Fruit fly (Drosophila melanogaster) whole organism, embryonic: ENCODE results near the gene Cpr76Bb.

Experiments
- CG10543 ChIP-seq: fragments of 200-800 bp; sonication (Bioruptor generic); optimal IDR thresholded peaks from 3 replicates; lab custom pipeline; 2017; ENCODE audit warnings: missing biosample characterization, mild to moderate bottlenecking, missing genetic modification characterization, moderate library complexity
- CG11560 ChIP-seq: fragments of 200-800 bp; sonication (Bioruptor generic); IDR thresholded peaks from 3 replicates; pipeline ENCODE4 v1.3.6; 2022; ENCODE audit warnings: missing biosample characterization, missing genetic modification characterization
- CG11696 ChIP-seq: fragments of 200-800 bp; sonication (Bioruptor generic); IDR thresholded peaks from 2 replicates; pipeline ENCODE4 v1.3.6; 2022; ENCODE audit warnings: missing biosample characterization, missing genetic modification characterization
- CG12219 ChIP-seq: fragments of 200-800 bp; sonication (Bioruptor generic); optimal IDR thresholded peaks from 3 replicates; lab custom pipeline; 2018; ENCODE audit warnings: missing biosample characterization, mild to moderate bottlenecking, missing genetic modification characterization
- CG12391 ChIP-seq: fragments of 200-800 bp; sonication (Bioruptor generic); optimal IDR thresholded peaks from 3 replicates; lab custom pipeline; 2018; ENCODE audit warnings: missing biosample characterization, mild to moderate bottlenecking, missing genetic modification characterization, moderate library complexity
- CG15479 ChIP-seq: fragments of 200-800 bp; sonication (Bioruptor generic); optimal IDR thresholded peaks from 3 replicates; lab custom pipeline; 2019; ENCODE audit warnings: missing biosample characterization, mild to moderate bottlenecking, missing genetic modification characterization, moderate library complexity
- CG1647 ChIP-seq: fragments of 200-800 bp; sonication (Bioruptor generic); optimal IDR thresholded peaks from 3 replicates; lab custom pipeline; 2016; ENCODE audit warnings: missing biosample characterization, missing genetic modification characterization
- CG17186 ChIP-seq: fragments of 200-800 bp; sonication (Bioruptor generic); optimal IDR thresholded peaks from 3 replicates; lab custom pipeline; 2017; ENCODE audit warnings: missing biosample characterization, missing genetic modification reagents, missing genetic modification characterization
- CG17912 ChIP-seq: fragments of 200-800 bp; sonication (Bioruptor generic); optimal IDR thresholded peaks from 2 replicates; lab custom pipeline; 2018; ENCODE audit warnings: missing biosample characterization, mild to moderate bottlenecking, missing genetic modification characterization
- CG18262 ChIP-seq: fragments of 200-800 bp; optimal IDR thresholded peaks from 3 replicates; lab custom pipeline; 2019; ENCODE audit warnings: missing biosample characterization, mild to moderate bottlenecking, missing genetic modification characterization, moderate library complexity
- CG30403 ChIP-seq: fragments of 200-800 bp; sonication (Bioruptor generic); optimal IDR thresholded peaks from 3 replicates; lab custom pipeline; 2016; ENCODE audit warnings: missing biosample characterization, missing genetic modification characterization
- CG31224 ChIP-seq: fragments of 200-800 bp; sonication (Bioruptor generic); IDR thresholded peaks from 2 replicates; pipeline ENCODE4 v1.3.6; 2022; ENCODE audit warnings: missing biosample characterization, missing genetic modification characterization
- CG31441 ChIP-seq: fragments of 200-800 bp; sonication (Bioruptor generic); IDR thresholded peaks from 2 replicates; pipeline ENCODE4 v1.3.6; 2022; ENCODE audit warnings: missing biosample characterization, missing genetic modification characterization
- CG4820 ChIP-seq: fragments of 200-800 bp; sonication (Bioruptor generic); optimal IDR thresholded peaks from 3 replicates; lab custom pipeline; 2016; ENCODE audit warnings: missing biosample characterization, missing genetic modification characterization
- CG7372 ChIP-seq: fragments of 200-800 bp; sonication (Bioruptor generic); IDR thresholded peaks from 2 replicates; pipeline ENCODE4 v1.3.6; 2022; ENCODE audit warnings: missing biosample characterization, missing genetic modification characterization
- CkIIα-i1 ChIP-seq: fragments of 200-800 bp; sonication (Bioruptor generic); IDR thresholded peaks from 2 replicates; pipeline ENCODE4 v1.3.6; 2022; ENCODE audit warnings: missing biosample characterization, missing genetic modification characterization
- Deaf1 ChIP-seq: fragments of 200-800 bp; optimal IDR thresholded peaks from 3 replicates; lab custom pipeline; 2019; ENCODE audit warnings: missing biosample characterization, mild to moderate bottlenecking, missing genetic modification characterization, moderate library complexity
- Dfd ChIP-seq, 2 experiments: fragments of >200 bp; optimal IDR thresholded peaks; 2 replicates each; lab custom pipeline; 2017; ENCODE audit warnings: missing biosample characterization in 2 of 2, missing genetic modification characterization in 2 of 2
- ERR ChIP-seq: fragments of 200-800 bp; sonication (Bioruptor generic); optimal IDR thresholded peaks from 2 replicates; lab custom pipeline; 2016; ENCODE audit warnings: missing biosample characterization, missing genetic modification characterization
- Fer3 ChIP-seq: fragments of 200-800 bp; sonication (Bioruptor generic); optimal IDR thresholded peaks from 2 replicates; lab custom pipeline; 2018; ENCODE audit warnings: missing biosample characterization, mild to moderate bottlenecking, missing genetic modification characterization, moderate library complexity
- GATAe ChIP-seq: fragments of 200-800 bp; sonication (Bioruptor generic); conservative IDR thresholded peaks from 2 replicates; pipeline ENCODE4 v1.3.6; 2022; ENCODE audit warnings: missing biosample characterization, missing genetic modification characterization
- Gsc ChIP-seq: fragments of 200-800 bp; sonication (Bioruptor generic); IDR thresholded peaks from 2 replicates; pipeline ENCODE4 v1.3.6; 2022; ENCODE audit warnings: missing biosample characterization, missing genetic modification characterization
- HLH3B ChIP-seq: fragments of 200-800 bp; sonication (Bioruptor generic); IDR thresholded peaks from 2 replicates; pipeline ENCODE4 v1.3.6; 2022; ENCODE audit warnings: missing biosample characterization, missing genetic modification characterization
- NC2β ChIP-seq: fragments of 200-800 bp; sonication (Bioruptor generic); optimal IDR thresholded peaks from 2 replicates; lab custom pipeline; 2016; ENCODE audit warnings: missing biosample characterization, missing genetic modification characterization
- NK7.1 ChIP-seq: fragments of 200-800 bp; sonication (Bioruptor generic); optimal IDR thresholded peaks from 3 replicates; lab custom pipeline; 2016; ENCODE audit warnings: missing biosample characterization, missing genetic modification characterization
- Nf-YB ChIP-seq: fragments of 200-800 bp; sonication (Bioruptor generic); optimal IDR thresholded peaks from 3 replicates; lab custom pipeline; 2019; ENCODE audit warnings: missing biosample characterization, mild to moderate bottlenecking, missing genetic modification characterization, moderate library complexity
- NfI ChIP-seq: fragments of 200-800 bp; sonication (Bioruptor generic); optimal IDR thresholded peaks from 3 replicates; lab custom pipeline; 2018; ENCODE audit warnings: missing biosample characterization, mild to moderate bottlenecking, missing genetic modification characterization, moderate library complexity
- Scr ChIP-seq: fragments of 200-800 bp; sonication (Bioruptor generic); IDR thresholded peaks from 2 replicates; pipeline ENCODE4 v1.3.6; 2022; ENCODE audit warnings: missing biosample characterization, missing genetic modification characterization; ENCODE audit not compliant: partially characterized antibody
- Stat92E ChIP-seq, 3 experiments: fragments of >200 bp in 2 of 3; fragments of 200-800 bp in 1 of 3; sonication (Bioruptor generic) in 1 of 3; optimal IDR thresholded peaks; 2 replicates each; lab custom pipeline; 2017 to 2019; ENCODE audit warnings: missing biosample characterization in 3 of 3, missing genetic modification characterization in 3 of 3, mild to moderate bottlenecking in 1 of 3, moderate library complexity in 1 of 3
- cad ChIP-seq: fragments of >200 bp; optimal IDR thresholded peaks from 2 replicates; lab custom pipeline; 2017; ENCODE audit warnings: missing biosample characterization, missing genetic modification characterization
- chinmo ChIP-seq: fragments of 200-800 bp; sonication (Bioruptor generic); IDR thresholded peaks from 4 replicates; pipeline ENCODE4 v1.3.6; 2022; ENCODE audit warnings: missing biosample characterization, missing genetic modification characterization; ENCODE audit not compliant: partially characterized antibody
- crol ChIP-seq: fragments of 200-800 bp; sonication (Bioruptor generic); IDR thresholded peaks from 2 replicates; pipeline ENCODE4 v1.3.6; 2022; ENCODE audit warnings: missing biosample characterization, missing genetic modification characterization
- dimm ChIP-seq: fragments of 200-800 bp; sonication (Bioruptor generic); IDR thresholded peaks from 2 replicates; pipeline ENCODE4 v1.3.6; 2022; ENCODE audit warnings: missing biosample characterization, missing genetic modification characterization
- fd3F ChIP-seq: fragments of 200-800 bp; sonication (Bioruptor generic); optimal IDR thresholded peaks from 2 replicates; lab custom pipeline; 2018; ENCODE audit warnings: missing biosample characterization, mild to moderate bottlenecking, missing genetic modification characterization, moderate library complexity
- gcm ChIP-seq: fragments of 200-800 bp; sonication (Bioruptor generic); optimal IDR thresholded peaks from 2 replicates; lab custom pipeline; 2019; ENCODE audit warnings: missing biosample characterization, mild to moderate bottlenecking, missing genetic modification characterization, moderate library complexity
- gcm2 ChIP-seq: fragments of 200-800 bp; sonication (Bioruptor generic); optimal IDR thresholded peaks from 2 replicates; lab custom pipeline; 2016; ENCODE audit warnings: missing biosample characterization, missing genetic modification characterization
- gro ChIP-seq: fragments of 200-800 bp; sonication (Bioruptor generic); optimal IDR thresholded peaks from 2 replicates; lab custom pipeline; 2016; ENCODE audit warnings: missing biosample characterization, missing genetic modification characterization
- jing ChIP-seq: fragments of 200-800 bp; sonication (Bioruptor generic); optimal IDR thresholded peaks from 2 replicates; lab custom pipeline; 2018; ENCODE audit warnings: missing biosample characterization, mild to moderate bottlenecking, missing genetic modification characterization
- lab ChIP-seq: fragments of 200-800 bp; sonication (Bioruptor generic); optimal IDR thresholded peaks from 3 replicates; lab custom pipeline; 2017; ENCODE audit warnings: missing biosample characterization, missing genetic modification characterization, mild to moderate bottlenecking, moderate library complexity, missing genetic modification reagents
- oc ChIP-seq: fragments of 200-800 bp; sonication (Bioruptor generic); optimal IDR thresholded peaks from 2 replicates; lab custom pipeline; 2018; ENCODE audit warnings: missing biosample characterization, mild to moderate bottlenecking, missing genetic modification characterization, moderate library complexity
- pan ChIP-seq, 4 experiments: fragments of >200 bp in 3 of 4; fragments of 200-800 bp in 1 of 4; sonication (Bioruptor generic) in 1 of 4; optimal IDR thresholded peaks in 3 of 4; IDR thresholded peaks in 1 of 4; 2 replicates each; pipeline versions ENCODE4 v1.3.6 to Lab custom; 2017 to 2022; ENCODE audit warnings: missing biosample characterization in 2 of 4, missing genetic modification characterization in 2 of 4, mixed read lengths in 1 of 4
- rib ChIP-seq: fragments of 200-800 bp; sonication (Bioruptor generic); IDR thresholded peaks from 2 replicates; pipeline ENCODE4 v1.3.6; 2022; ENCODE audit warnings: missing biosample characterization, missing genetic modification characterization
- scrt ChIP-seq: fragments of 200-800 bp; sonication (Bioruptor generic); optimal IDR thresholded peaks from 2 replicates; lab custom pipeline; 2018; ENCODE audit warnings: missing biosample characterization, mild to moderate bottlenecking, missing genetic modification characterization, moderate library complexity
- slp2 ChIP-seq: fragments of 200-800 bp; sonication (Bioruptor generic); optimal IDR thresholded peaks from 2 replicates; lab custom pipeline; 2016; ENCODE audit warnings: missing biosample characterization, missing genetic modification characterization
- so ChIP-seq: fragments of 200-800 bp; sonication (Bioruptor generic); IDR thresholded peaks from 3 replicates; pipeline ENCODE4 v1.3.6; 2022; ENCODE audit warnings: missing biosample characterization, missing genetic modification characterization
- tin ChIP-seq: fragments of 200-800 bp; sonication (Bioruptor generic); optimal IDR thresholded peaks from 3 replicates; lab custom pipeline; 2016; ENCODE audit warnings: missing biosample characterization, missing genetic modification characterization
- tll ChIP-seq, 2 experiments: fragments of 200-800 bp in 1 of 2; fragments of >200 bp in 1 of 2; sonication (Bioruptor generic) in 1 of 2; optimal IDR thresholded peaks; 2 replicates each; lab custom pipeline; 2017 to 2019; ENCODE audit warnings: missing biosample characterization in 2 of 2, missing genetic modification characterization in 2 of 2, mild to moderate bottlenecking in 1 of 2, moderate library complexity in 1 of 2
- vfl ChIP-seq: fragments of 200-800 bp; sonication (Bioruptor generic); optimal IDR thresholded peaks from 2 replicates; lab custom pipeline; 2016; ENCODE audit warnings: missing biosample characterization, missing genetic modification characterization
- wek ChIP-seq: fragments of 200-800 bp; sonication (Bioruptor generic); optimal IDR thresholded peaks from 3 replicates; lab custom pipeline; 2018; ENCODE audit warnings: missing biosample characterization, mild to moderate bottlenecking, missing genetic modification characterization, moderate library complexity

Gene Cpr76Bb

dm6 chr3L:19560695-19561246 is 41.3 kb downstream of the Cpr76Bb start (continued):
- TF ChIP-seq Scr (GFP tag; lab: Robert Waterston, UW): no peak
- TF ChIP-seq NfI (GFP tag; lab: Kevin White, UChicago): peak; percentile 93
- TF ChIP-seq CG4820 (GFP tag; lab: Kevin White, UChicago): peak; percentile 95
- peak; percentile 90 for TF ChIP-seq slp2
- peak; percentile 87 for TF ChIP-seq jing (GFP tag; lab: Kevin White, UChicago)
- peak; percentile 87 for TF ChIP-seq CG10543 (GFP tag; lab: Kevin White, UChicago)
- TF ChIP-seq fd3F (GFP tag; lab: Kevin White, UChicago): peak; percentile 93
- peak in 1 of 3 experiments; percentile 90 for TF ChIP-seq Stat92E (GFP tag; optimal IDR thresholded peaks at IDR 0.05; lab: Kevin White, UChicago)
- TF ChIP-seq gro: peak; percentile 88
- TF ChIP-seq chinmo: 0 out of 4 replicates have a peak, but pooled peaks have one; percentile 70
- TF ChIP-seq NK7.1 (GFP tag; lab: Kevin White, UChicago): peak; percentile 68
- peak; percentile 91 for TF ChIP-seq NC2β (GFP tag; lab: Kevin White, UChicago)
- TF ChIP-seq scrt: peak; percentile 90
- peak; percentile 85; the same call in 1 of the 2 replicates for TF ChIP-seq CG11696
- no peak for TF ChIP-seq Gsc
- peak; percentile 94 for TF ChIP-seq Fer3 (tag; lab: Kevin White, UChicago)
- no peak; the same call in none of the 3 replicates for TF ChIP-seq CG11560
- peak; percentile 96 for TF ChIP-seq oc
- peak; percentile 93 for TF ChIP-seq HLH3B
- TF ChIP-seq Dfd (GFP tag; optimal IDR thresholded peaks at IDR 0.05; lab: Kevin White, UChicago): no peak
- TF ChIP-seq crol (GFP tag; lab: Robert Waterston, UW): peak; percentile 53
- no peak for TF ChIP-seq pan (optimal IDR thresholded peaks at IDR 0.05; lab: Kevin White, UChicago)
- peak in 1 of 2 experiments; percentile 94 for TF ChIP-seq pan (GFP tag; optimal IDR thresholded peaks at IDR 0.05 in 1 of 2, IDR thresholded peaks at IDR 0.05 in 1 of 2)
- TF ChIP-seq GATAe: peak; percentile 76
- TF ChIP-seq vfl: peak; percentile 91
- TF ChIP-seq dimm (GFP tag; lab: Robert Waterston, UW): peak; percentile 83
- TF ChIP-seq CkIIα-i1 (GFP tag; lab: Robert Waterston, UW): 0 out of 2 replicates have a peak, but pooled peaks have one; percentile 17
- TF ChIP-seq CG12219 (GFP tag; lab: Kevin White, UChicago): peak; percentile 92
- TF ChIP-seq CG17912 (GFP tag; lab: Kevin White, UChicago): peak; percentile 81
- peak; percentile 86 for TF ChIP-seq CG31224 (GFP tag; lab: Robert Waterston, UW)
- peak; percentile 95 for TF ChIP-seq gcm (GFP tag; lab: Kevin White, UChicago)
- peak; percentile 74 for TF ChIP-seq Deaf1
- peak; percentile 91 for TF ChIP-seq CG1647
- peak; percentile 95 for TF ChIP-seq CG18262
- TF ChIP-seq CG15479 (GFP tag; lab: Kevin White, UChicago): peak; percentile 96
- TF ChIP-seq so (GFP tag; lab: Robert Waterston, UW): peak; percentile 97
- peak; percentile 93 for TF ChIP-seq rib (GFP tag; lab: Robert Waterston, UW)
- peak; percentile 96 for TF ChIP-seq lab
- TF ChIP-seq CG17186: peak; percentile 77
- TF ChIP-seq wek (GFP tag; lab: Kevin White, UChicago): peak; percentile 76
- peak; percentile 91 for TF ChIP-seq gcm2
- peak; percentile 90 for TF ChIP-seq CG7372
- TF ChIP-seq ERR (GFP tag; lab: Kevin White, UChicago): peak; percentile 67
- TF ChIP-seq Nf-YB: peak; percentile 83
- peak; percentile 95 for TF ChIP-seq CG31441 (GFP tag; lab: Robert Waterston, UW)
- TF ChIP-seq tll (GFP tag; optimal IDR thresholded peaks at IDR 0.05; lab: Kevin White, UChicago): peak in 1 of 2 experiments; percentile 92
- peak; percentile 97 for TF ChIP-seq CG30403 (GFP tag; lab: Kevin White, UChicago)
- peak; percentile 97 for TF ChIP-seq CG12391
- TF ChIP-seq cad (GFP tag; lab: Kevin White, UChicago): no peak
- peak; percentile 97 for TF ChIP-seq tin
